Worm (Caenorhabditis elegans) whole organism, young adult: ENCODE measurements around the gene R02E12.12.

ENCODE experiments used
- F23B12.7 ChIP-seq: sonication (generic microtip); optimal IDR thresholded peaks from 2 replicates; lab custom pipeline; 2017; ENCODE audit warnings: missing genetic modification characterization, mild to moderate bottlenecking, missing compliant biosample characterization, antibody characterized with exemption, moderate library complexity; ENCODE audit not compliant: insufficient read depth
- F37B4.10 ChIP-seq: fragments of 200-800 bp; sonication (Bioruptor generic); IDR thresholded peaks from 2 replicates; pipeline ENCODE4 v1.3.6; 2022; ENCODE audit warnings: missing genetic modification characterization, missing compliant biosample characterization
- F39B2.1 ChIP-seq: fragments of 200-800 bp; sonication (Bioruptor generic); IDR thresholded peaks from 2 replicates; pipeline ENCODE4 v1.3.6; 2022; ENCODE audit warnings: missing genetic modification reagents, missing genetic modification characterization, missing compliant biosample characterization
- F49E8.2 ChIP-seq: sonication (generic microtip); optimal IDR thresholded peaks from 3 replicates; lab custom pipeline; 2017; ENCODE audit warnings: missing genetic modification characterization, mild to moderate bottlenecking, missing compliant biosample characterization, antibody characterized with exemption, moderate library complexity; ENCODE audit not compliant: insufficient read depth
- F57A8.1 ChIP-seq: fragments of 200-800 bp; sonication (Bioruptor generic); optimal IDR thresholded peaks from 2 replicates; lab custom pipeline; 2018; ENCODE audit warnings: mild to moderate bottlenecking, missing genetic modification characterization, moderate library complexity, missing compliant biosample characterization
- F57C9.4 ChIP-seq: sonication (generic microtip); optimal IDR thresholded peaks from 2 replicates; lab custom pipeline; 2017; ENCODE audit warnings: mild to moderate bottlenecking, missing genetic modification characterization, missing compliant biosample characterization
- K11D2.4 ChIP-seq: fragments of 200-800 bp; sonication (Bioruptor generic); IDR thresholded peaks from 2 replicates; pipeline ENCODE4 v1.3.6; 2022; ENCODE audit warnings: missing genetic modification reagents, missing genetic modification characterization, missing compliant biosample characterization
- T07F8.4 ChIP-seq: sonication (generic microtip); optimal IDR thresholded peaks from 2 replicates; lab custom pipeline; 2016; ENCODE audit warnings: mild to moderate bottlenecking, missing genetic modification characterization, moderate library complexity, missing compliant biosample characterization
- Y53F4B.3 ChIP-seq: fragments of 200-800 bp; sonication (Bioruptor generic); IDR thresholded peaks from 2 replicates; pipeline ENCODE4 v1.3.6; 2022; ENCODE audit warnings: missing genetic modification reagents, missing genetic modification characterization, missing compliant biosample characterization
- akir-1 ChIP-seq: fragments of 200-800 bp; sonication (Bioruptor generic); optimal IDR thresholded peaks from 2 replicates; lab custom pipeline; 2018; ENCODE audit warnings: mild to moderate bottlenecking, missing genetic modification characterization, moderate library complexity, missing compliant biosample characterization
- ama-1 ChIP-seq, 3 experiments: fragments of 150-350 bp in 1 of 3; sonication (generic microtip) in 2 of 3; optimal IDR thresholded peaks; 2 replicates each; lab custom pipeline; 2014 to 2018; ENCODE audit warnings: missing biosample characterization in 2 of 3, missing genetic modification characterization in 2 of 3, missing genetic modification reagents in 2 of 3
- atf-7 ChIP-seq: sonication (generic microtip); optimal IDR thresholded peaks from 2 replicates; lab custom pipeline; 2017; ENCODE audit warnings: mild to moderate bottlenecking, missing genetic modification characterization, missing compliant biosample characterization
- attf-5 ChIP-seq: fragments of 200-800 bp; sonication (Bioruptor generic); optimal IDR thresholded peaks from 2 replicates; lab custom pipeline; 2018; ENCODE audit warnings: mild to moderate bottlenecking, missing genetic modification characterization, missing compliant biosample characterization
- attf-6 ChIP-seq: fragments of 200-800 bp; sonication (Bioruptor generic); IDR thresholded peaks from 2 replicates; pipeline ENCODE4 v1.3.6; 2022; ENCODE audit warnings: missing genetic modification reagents, missing genetic modification characterization, missing compliant biosample characterization
- bed-2 ChIP-seq: fragments of 200-800 bp; sonication (Bioruptor generic); IDR thresholded peaks from 2 replicates; pipeline ENCODE4 v1.3.6; 2022; ENCODE audit warnings: missing genetic modification reagents, missing genetic modification characterization, missing compliant biosample characterization
- ceh-40 ChIP-seq: fragments of 200-800 bp; sonication (Bioruptor generic); IDR thresholded peaks from 2 replicates; pipeline ENCODE4 v1.3.6; 2022; ENCODE audit warnings: missing genetic modification characterization, missing compliant biosample characterization
- dpff-1 ChIP-seq: sonication (generic microtip); optimal IDR thresholded peaks from 2 replicates; lab custom pipeline; 2017; ENCODE audit warnings: mild to moderate bottlenecking, missing genetic modification characterization, missing compliant biosample characterization
- hlh-12 ChIP-seq: sonication (generic microtip); optimal IDR thresholded peaks from 2 replicates; lab custom pipeline; 2016; ENCODE audit warnings: missing genetic modification characterization, missing compliant biosample characterization
- hlh-26 ChIP-seq: fragments of 200-800 bp; sonication (Bioruptor generic); conservative IDR thresholded peaks from 2 replicates; pipeline ENCODE4 v1.3.6; 2022; ENCODE audit warnings: missing genetic modification reagents, missing genetic modification characterization, missing compliant biosample characterization
- hmg-20 ChIP-seq: fragments of 200-800 bp; sonication (Bioruptor generic); IDR thresholded peaks from 2 replicates; pipeline ENCODE4 v1.3.6; 2022; ENCODE audit warnings: missing genetic modification reagents, missing genetic modification characterization, missing compliant biosample characterization
- hrde-1 ChIP-seq: sonication (generic microtip); optimal IDR thresholded peaks from 2 replicates; lab custom pipeline; 2016; ENCODE audit warnings: missing genetic modification characterization, mild to moderate bottlenecking, missing compliant biosample characterization, moderate library complexity, missing genotype, missing genetic modification reagents, borderline replicate concordance
- lin-54 ChIP-seq: fragments of 200-800 bp; sonication (Bioruptor generic); optimal IDR thresholded peaks from 2 replicates; lab custom pipeline; 2018; ENCODE audit warnings: mild to moderate bottlenecking, missing genetic modification characterization, missing compliant biosample characterization
- lsl-1 ChIP-seq: fragments of 200-800 bp; sonication (Bioruptor generic); optimal IDR thresholded peaks from 2 replicates; lab custom pipeline; 2018; ENCODE audit warnings: mild to moderate bottlenecking, missing genetic modification characterization, moderate library complexity, missing compliant biosample characterization
- nhr-80 ChIP-seq: sonication (generic microtip); optimal IDR thresholded peaks from 2 replicates; lab custom pipeline; 2016; ENCODE audit warnings: missing genetic modification characterization, missing compliant biosample characterization
- rcor-1 ChIP-seq: fragments of 200-800 bp; sonication (Bioruptor generic); IDR thresholded peaks from 2 replicates; pipeline ENCODE4 v1.3.6; 2022; ENCODE audit warnings: missing genetic modification reagents, missing genetic modification characterization, missing compliant biosample characterization
- repo-1 ChIP-seq: sonication (generic microtip); optimal IDR thresholded peaks from 2 replicates; lab custom pipeline; 2017; ENCODE audit warnings: mild to moderate bottlenecking, missing genetic modification characterization, missing compliant biosample characterization
- sdz-38 ChIP-seq: sonication (generic microtip); optimal IDR thresholded peaks from 2 replicates; lab custom pipeline; 2016; ENCODE audit warnings: missing genotype, missing genetic modification characterization, missing compliant biosample characterization
- snpc-3.4 ChIP-seq: sonication (generic microtip); optimal IDR thresholded peaks from 2 replicates; lab custom pipeline; 2017; ENCODE audit warnings: missing genetic modification characterization, mild to moderate bottlenecking, missing compliant biosample characterization, antibody characterized with exemption, moderate library complexity, missing genotype, missing genetic modification reagents
- snpc-4 ChIP-seq, 5 experiments: fragments of 150-350 bp in 1 of 5; sonication (generic microtip) in 4 of 5; optimal IDR thresholded peaks; 2 replicates each; lab custom pipeline; 2014 to 2018; ENCODE audit warnings: missing genetic modification characterization in 5 of 5, missing biosample characterization in 3 of 5, antibody characterized with exemption in 2 of 5, mild to moderate bottlenecking in 2 of 5, missing compliant biosample characterization in 2 of 5, missing genotype in 2 of 5, moderate library complexity in 2 of 5, missing genetic modification reagents in 1 of 5
- tbp1 ChIP-seq: fragments of 200-800 bp; sonication (Bioruptor generic); optimal IDR thresholded peaks from 2 replicates; lab custom pipeline; 2018; ENCODE audit warnings: mild to moderate bottlenecking, missing genetic modification characterization, missing compliant biosample characterization
- tbx-9 ChIP-seq: sonication (generic microtip); optimal IDR thresholded peaks from 2 replicates; lab custom pipeline; 2016; ENCODE audit warnings: borderline replicate concordance, missing genetic modification characterization, inconsistent platforms, missing compliant biosample characterization
- unc-130 ChIP-seq: sonication (generic microtip); optimal IDR thresholded peaks from 2 replicates; lab custom pipeline; 2016; ENCODE audit warnings: missing genetic modification reagents, missing genetic modification characterization, missing compliant biosample characterization
- ztf-22 ChIP-seq: fragments of 200-800 bp; sonication (Bioruptor generic); optimal IDR thresholded peaks from 2 replicates; lab custom pipeline; 2018; ENCODE audit warnings: mild to moderate bottlenecking, missing genetic modification characterization, moderate library complexity, missing compliant biosample characterization
- ztf-28 ChIP-seq: fragments of 200-800 bp; sonication (Bioruptor generic); IDR thresholded peaks from 2 replicates; pipeline ENCODE4 v1.3.6; 2022; ENCODE audit warnings: missing genetic modification reagents, missing genetic modification characterization, missing compliant biosample characterization
- ztf-3 ChIP-seq: fragments of 200-800 bp; sonication (Bioruptor generic); optimal IDR thresholded peaks from 2 replicates; lab custom pipeline; 2018; ENCODE audit warnings: mild to moderate bottlenecking, missing genetic modification characterization, missing compliant biosample characterization

R02E12.12 gene

ce11 chrX:3976755-3977154 is 26.6 kb upstream of the R02E12.12 start:
- TF ChIP-seq snpc-3.4 (tag; lab: Kevin White, UChicago): no peak

- TF ChIP-seq unc-130 (GFP tag; lab: Kevin White, UChicago): no peak
- no peak for TF ChIP-seq lsl-1 (GFP tag; lab: Kevin White, UChicago)
- TF ChIP-seq attf-5 (GFP tag; lab: Kevin White, UChicago): no peak
- TF ChIP-seq, all 124 proteins: peak for 0
Measured at ce11 chrX:3977271-3977670, 26.0 kb upstream of the R02E12.12 start.

- no peak for TF ChIP-seq T07F8.4 (tag; lab: Kevin White, UChicago)
- TF ChIP-seq lin-54 (GFP tag; lab: Kevin White, UChicago): no peak
- no peak for TF ChIP-seq hrde-1 (tag; lab: Kevin White, UChicago)
- TF ChIP-seq F57A8.1 (GFP tag; lab: Kevin White, UChicago): no peak
- no peak for TF ChIP-seq K11D2.4 (GFP tag; lab: Robert Waterston, UW)
- no peak for TF ChIP-seq sdz-38 (tag; lab: Kevin White, UChicago)
- no peak for TF ChIP-seq Y53F4B.3 (GFP tag; lab: Robert Waterston, UW)
- TF ChIP-seq ztf-22: no peak
- no peak for TF ChIP-seq snpc-4 (GFP tag; optimal IDR thresholded peaks at IDR 0.05; lab: Kevin White, UChicago)
- no peak for TF ChIP-seq snpc-4 (tag; optimal IDR thresholded peaks at IDR 0.05; lab: Kevin White, UChicago)
- no peak for TF ChIP-seq ceh-40 (GFP tag; lab: Robert Waterston, UW)
- no peak for TF ChIP-seq F57C9.4 (tag; lab: Kevin White, UChicago)
- no peak for TF ChIP-seq ama-1 (optimal IDR thresholded peaks at IDR 0.05; lab: Kevin White, UChicago)
- no peak for TF ChIP-seq ama-1 (GFP tag; optimal IDR thresholded peaks at IDR 0.05; lab: Kevin White, UChicago)
- no peak for TF ChIP-seq F23B12.7 (tag; lab: Kevin White, UChicago)
- no peak for TF ChIP-seq ztf-3
- TF ChIP-seq F39B2.1 (GFP tag; lab: Robert Waterston, UW): no peak
- no peak for TF ChIP-seq ztf-28 (GFP tag; lab: Robert Waterston, UW)
- TF ChIP-seq rcor-1 (GFP tag; lab: Robert Waterston, UW): no peak
- no peak for TF ChIP-seq hlh-12 (tag; lab: Kevin White, UChicago)
Measured at ce11 chrX:3979146-3979545, 24.2 kb upstream of the R02E12.12 start.

DNA sequence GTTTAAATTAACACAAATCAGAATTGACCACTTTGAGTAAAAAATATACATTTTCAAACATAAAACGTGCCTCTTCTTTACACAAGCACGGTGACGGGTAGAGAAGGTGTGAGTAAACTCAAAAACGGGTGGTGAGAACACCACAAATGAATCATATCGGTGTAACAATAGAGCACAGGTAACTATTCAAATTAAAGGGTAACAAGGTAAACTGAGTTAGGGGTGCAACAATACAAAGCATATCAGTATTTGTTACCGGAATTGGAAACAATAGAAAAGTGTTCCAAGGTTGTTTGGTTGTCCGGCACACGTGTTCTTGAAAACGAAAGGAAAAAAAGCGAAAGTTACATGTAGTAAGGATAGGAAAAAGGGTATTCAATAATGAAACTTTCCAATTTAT is 20.9 kb upstream of the R02E12.12 start:
- TF ChIP-seq lin-54 (GFP tag; lab: Kevin White, UChicago): no peak
- no peak for TF ChIP-seq akir-1 (GFP tag; lab: Kevin White, UChicago)
- no peak for TF ChIP-seq attf-6 (GFP tag; lab: Robert Waterston, UW)
- no peak for TF ChIP-seq bed-2 (GFP tag; lab: Robert Waterston, UW)
- no peak for TF ChIP-seq hlh-26
- TF ChIP-seq tbx-9: no peak
- TF ChIP-seq F57C9.4 (tag; lab: Kevin White, UChicago): no peak
- no peak for TF ChIP-seq dpff-1 (tag; lab: Kevin White, UChicago)
- TF ChIP-seq ama-1 (optimal IDR thresholded peaks at IDR 0.05; lab: Kevin White, UChicago): no peak
- no peak for TF ChIP-seq ama-1 (GFP tag; optimal IDR thresholded peaks at IDR 0.05; lab: Kevin White, UChicago)
- TF ChIP-seq atf-7 (tag; lab: Kevin White, UChicago): no peak
- no peak for TF ChIP-seq nhr-80 (tag; lab: Kevin White, UChicago)
- no peak for TF ChIP-seq tbp1 (GFP tag; lab: Kevin White, UChicago)
- TF ChIP-seq F37B4.10 (GFP tag; lab: Robert Waterston, UW): no peak
- no peak for TF ChIP-seq repo-1 (tag; lab: Kevin White, UChicago)
- no peak for TF ChIP-seq hmg-20 (GFP tag; lab: Robert Waterston, UW)
- TF ChIP-seq F49E8.2: no peak
- TF ChIP-seq, all 124 proteins: peak for 0
